Worm (Caenorhabditis elegans) whole organism, L3 larva: ENCODE data around the gene inf-1.

Source experiments
- R02D3.7 ChIP-seq: fragments of 150-350 bp; optimal IDR thresholded peaks from 2 replicates; lab custom pipeline; 2014; ENCODE audit warnings: missing biosample characterization, missing genetic modification characterization
- ZK546.5 ChIP-seq: sonication (generic microtip); optimal IDR thresholded peaks from 2 replicates; lab custom pipeline; 2017; ENCODE audit warnings: missing biosample characterization, missing genetic modification characterization
- aly-2 ChIP-seq: fragments of 150-350 bp; optimal IDR thresholded peaks from 2 replicates; lab custom pipeline; 2014; ENCODE audit warnings: missing biosample characterization, missing genetic modification characterization
- ceh-16 ChIP-seq: sonication (generic microtip); optimal IDR thresholded peaks from 2 replicates; lab custom pipeline; 2017; ENCODE audit warnings: missing biosample characterization, missing genetic modification characterization
- ceh-28 ChIP-seq: fragments of 150-350 bp; optimal IDR thresholded peaks from 2 replicates; lab custom pipeline; 2014; ENCODE audit warnings: missing biosample characterization, missing genetic modification reagents, missing genetic modification characterization
- ceh-82 ChIP-seq: fragments of 150-350 bp; optimal IDR thresholded peaks from 2 replicates; lab custom pipeline; 2014; ENCODE audit warnings: missing biosample characterization, missing genetic modification characterization
- daf-12 ChIP-seq: fragments of 150-350 bp; optimal IDR thresholded peaks from 2 replicates; lab custom pipeline; 2014; ENCODE audit warnings: missing biosample characterization, missing genetic modification reagents, missing genetic modification characterization
- egl-27 ChIP-seq: sonication (generic microtip); optimal IDR thresholded peaks from 4 replicates; lab custom pipeline; 2017; ENCODE audit warnings: missing biosample characterization, missing genetic modification reagents, missing genetic modification characterization
- egl-5 ChIP-seq: fragments of 150-350 bp; optimal IDR thresholded peaks from 2 replicates; lab custom pipeline; 2017; ENCODE audit warnings: missing biosample characterization, missing genetic modification reagents, missing genetic modification characterization, inconsistent platforms
- elt-1 ChIP-seq: fragments of 150-350 bp; optimal IDR thresholded peaks from 2 replicates; lab custom pipeline; 2014; ENCODE audit warnings: missing biosample characterization, missing genetic modification characterization
- elt-2 ChIP-seq: sonication (generic microtip); optimal IDR thresholded peaks from 2 replicates; lab custom pipeline; 2016; ENCODE audit warnings: missing genetic modification reagents, mild to moderate bottlenecking, missing genetic modification characterization, missing compliant biosample characterization
- elt-3 ChIP-seq, 3 experiments: fragments of 150-350 bp in 1 of 3; sonication (generic microtip) in 2 of 3; optimal IDR thresholded peaks; 2 replicates in 2 of 3; 4 replicates in 1 of 3; lab custom pipeline; 2014 to 2017; ENCODE audit warnings: missing biosample characterization in 3 of 3, missing genetic modification characterization in 3 of 3
- fkh-10 ChIP-seq: sonication (generic microtip); optimal IDR thresholded peaks from 2 replicates; lab custom pipeline; 2017; ENCODE audit warnings: missing biosample characterization, missing genetic modification reagents, missing genetic modification characterization
- fkh-2 ChIP-seq: fragments of 150-350 bp; optimal IDR thresholded peaks from 2 replicates; lab custom pipeline; 2014; ENCODE audit warnings: missing biosample characterization, missing genetic modification reagents, missing genetic modification characterization
- hmg-11 ChIP-seq: sonication (generic microtip); optimal IDR thresholded peaks from 2 replicates; lab custom pipeline; 2016; ENCODE audit warnings: missing genetic modification characterization, missing compliant biosample characterization
- jun-1 ChIP-seq: fragments of 150-350 bp; optimal IDR thresholded peaks from 2 replicates; lab custom pipeline; 2014; ENCODE audit warnings: missing biosample characterization, missing genetic modification reagents, missing genetic modification characterization
- lin-39 ChIP-seq: fragments of 150-350 bp; optimal IDR thresholded peaks from 2 replicates; lab custom pipeline; 2018; ENCODE audit warnings: missing biosample characterization, missing genetic modification reagents, missing genetic modification characterization
- lsy-12 ChIP-seq: sonication (generic microtip); optimal IDR thresholded peaks from 2 replicates; lab custom pipeline; 2016; ENCODE audit warnings: mild to moderate bottlenecking, missing genetic modification characterization, missing compliant biosample characterization
- mdl-1 ChIP-seq: fragments of 150-350 bp; optimal IDR thresholded peaks from 2 replicates; lab custom pipeline; 2014; ENCODE audit warnings: missing biosample characterization, missing genetic modification characterization
- mml-1 ChIP-seq: fragments of 150-350 bp; sonication (generic microtip); optimal IDR thresholded peaks from 3 replicates; lab custom pipeline; 2014; ENCODE audit warnings: missing biosample characterization, missing genetic modification characterization
- nfya-1 ChIP-seq: sonication (generic microtip); optimal IDR thresholded peaks from 2 replicates; lab custom pipeline; 2017; ENCODE audit warnings: missing genetic modification characterization, mild to moderate bottlenecking, missing compliant biosample characterization, antibody characterized with exemption, moderate library complexity; ENCODE audit not compliant: insufficient read depth
- nhr-11 ChIP-seq: fragments of 150-350 bp; optimal IDR thresholded peaks from 2 replicates; lab custom pipeline; 2014; ENCODE audit warnings: missing biosample characterization, missing genetic modification characterization
- nhr-12 ChIP-seq: fragments of 150-350 bp; optimal IDR thresholded peaks from 2 replicates; lab custom pipeline; 2014; ENCODE audit warnings: missing biosample characterization, missing genetic modification characterization
- nhr-23 ChIP-seq: fragments of 150-350 bp; optimal IDR thresholded peaks from 2 replicates; lab custom pipeline; 2014; ENCODE audit warnings: missing biosample characterization, missing genetic modification reagents, missing genetic modification characterization
- nhr-25 ChIP-seq: sonication (generic microtip); optimal IDR thresholded peaks from 2 replicates; lab custom pipeline; 2017; ENCODE audit warnings: missing biosample characterization, missing genetic modification characterization
- nhr-43 ChIP-seq: sonication (generic microtip); optimal IDR thresholded peaks from 2 replicates; lab custom pipeline; 2016; ENCODE audit warnings: mild to moderate bottlenecking, missing genetic modification characterization, missing compliant biosample characterization; ENCODE audit not compliant: poor library complexity, severe bottlenecking
- nhr-67 ChIP-seq: fragments of 150-350 bp; optimal IDR thresholded peaks from 2 replicates; lab custom pipeline; 2014; ENCODE audit warnings: missing biosample characterization, missing genetic modification characterization
- nhr-77 ChIP-seq: fragments of 150-350 bp; optimal IDR thresholded peaks from 2 replicates; lab custom pipeline; 2014; ENCODE audit warnings: missing biosample characterization, missing genetic modification characterization
- pha-4 ChIP-seq: fragments of 150-350 bp; optimal IDR thresholded peaks from 2 replicates; lab custom pipeline; 2014; ENCODE audit warnings: missing biosample characterization, missing genetic modification reagents, missing genetic modification characterization
- pqm-1 ChIP-seq: fragments of 150-350 bp; optimal IDR thresholded peaks from 2 replicates; lab custom pipeline; 2017; ENCODE audit warnings: missing biosample characterization, missing genetic modification characterization, inconsistent platforms
- sea-2 ChIP-seq: fragments of 150-350 bp; sonication (generic microtip); optimal IDR thresholded peaks from 4 replicates; lab custom pipeline; 2014; ENCODE audit warnings: missing biosample characterization, missing genetic modification reagents, missing genetic modification characterization
- snpc-4 ChIP-seq: fragments of 150-350 bp; optimal IDR thresholded peaks from 2 replicates; lab custom pipeline; 2014; ENCODE audit warnings: missing biosample characterization, missing genetic modification characterization
- tbx-2 ChIP-seq: sonication (generic microtip); optimal IDR thresholded peaks from 2 replicates; lab custom pipeline; 2016; ENCODE audit warnings: mild to moderate bottlenecking, missing genetic modification characterization, missing compliant biosample characterization
- unc-39 ChIP-seq: sonication (generic microtip); optimal IDR thresholded peaks from 4 replicates; lab custom pipeline; 2017; ENCODE audit warnings: missing biosample characterization, missing genetic modification characterization
- zag-1 ChIP-seq: fragments of 150-350 bp; optimal IDR thresholded peaks from 2 replicates; lab custom pipeline; 2014; ENCODE audit warnings: missing biosample characterization, missing genetic modification characterization
- ztf-11 ChIP-seq: fragments of 150-350 bp; optimal IDR thresholded peaks from 2 replicates; lab custom pipeline; 2014; ENCODE audit warnings: missing biosample characterization, missing genetic modification characterization

inf-1 gene

DNA sequence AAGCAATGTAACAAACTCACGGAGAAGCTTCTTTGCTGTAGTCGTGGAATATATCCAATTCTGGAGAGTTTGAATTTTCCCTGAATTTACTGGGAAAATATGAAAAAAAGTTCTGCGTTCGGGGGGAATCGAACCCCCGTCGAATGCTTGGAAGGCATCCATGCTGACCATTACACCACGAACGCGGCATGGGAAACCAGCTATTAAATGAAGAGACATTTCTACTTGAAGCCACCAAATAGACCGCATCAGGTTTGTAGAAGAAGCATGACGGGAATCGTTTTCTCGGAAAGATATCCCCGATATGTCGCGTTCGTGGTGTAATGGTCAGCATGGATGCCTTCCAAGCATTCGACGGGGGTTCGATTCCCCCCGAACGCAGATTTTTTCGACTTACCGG, 41.4 kb upstream of the inf-1 start:
- TF ChIP-seq unc-39 (tag; lab: Kevin White, UChicago), result no peak
- peak; percentile 66 for TF ChIP-seq lsy-12
- peak; percentile 4 for TF ChIP-seq pqm-1 (tag; lab: Kevin White, UChicago)
- no peak for TF ChIP-seq nhr-77 (tag; lab: Kevin White, UChicago)
- TF ChIP-seq ztf-11 (tag; lab: Kevin White, UChicago), result no peak
- peak; percentile 39 for TF ChIP-seq nfya-1 (tag; lab: Kevin White, UChicago)
- TF ChIP-seq sea-2 (GFP tag; lab: Kevin White, UChicago), result no peak
- TF ChIP-seq nhr-23 (tag; lab: Kevin White, UChicago), result peak; percentile 29
- TF ChIP-seq hmg-11 (tag; lab: Kevin White, UChicago), result peak; percentile 37
- TF ChIP-seq elt-2, result peak; percentile 4
- TF ChIP-seq nhr-43 (tag; lab: Kevin White, UChicago), result peak; percentile 75
- TF ChIP-seq pha-4, result peak; percentile 46
- TF ChIP-seq tbx-2 (tag; lab: Kevin White, UChicago), result peak; percentile 28
- peak; percentile 69 for TF ChIP-seq nhr-25 (tag; lab: Kevin White, UChicago)

DNA sequence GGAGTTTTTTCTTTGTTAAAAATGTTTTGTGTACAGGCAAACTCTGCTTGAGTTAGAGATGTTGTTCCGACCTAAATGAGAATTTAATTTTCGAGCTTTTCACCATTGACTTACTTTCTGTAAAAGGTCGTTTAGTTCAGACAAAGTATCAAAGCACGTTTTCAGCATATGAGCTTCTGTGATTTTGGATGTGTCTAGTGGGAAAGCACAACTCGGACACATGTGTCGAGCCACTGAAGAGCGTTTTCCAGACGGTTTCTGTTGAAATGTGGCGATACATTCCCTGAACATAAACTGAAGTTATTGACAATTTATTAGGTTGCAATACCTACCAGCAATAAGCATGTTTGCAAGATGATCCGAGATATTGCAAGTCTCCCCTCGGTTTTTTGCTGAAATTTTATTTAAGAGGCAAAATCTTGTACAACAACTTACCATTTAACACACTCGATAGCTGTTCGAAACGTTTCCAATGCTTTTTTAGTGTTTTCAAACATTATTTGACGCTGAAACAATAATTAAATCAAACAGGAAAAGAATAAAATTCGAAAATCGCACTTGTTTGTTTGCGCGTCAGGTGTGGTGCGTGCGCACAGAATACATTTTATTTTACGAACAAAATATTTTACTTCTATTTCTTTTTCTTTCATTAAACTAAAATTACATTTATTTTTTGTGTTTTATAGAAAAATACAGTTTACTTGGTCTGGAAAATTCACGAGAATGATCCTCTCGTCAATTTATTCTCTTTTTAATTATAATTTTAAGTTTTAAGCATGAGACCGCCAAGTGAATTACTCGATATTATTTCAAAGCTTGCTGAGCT, 40.7 kb upstream of the inf-1 start, which contains the start of the genes brd-1 and K04C2.2:
Gene brd-1, minus strand, starts transcription at position 506 of the 826 bp plus-strand sequence.
Gene K04C2.2, plus strand, starts transcription at position 776 of the 826 bp plus-strand sequence.
- TF ChIP-seq zag-1 (no peak), mdl-1 (no peak), nhr-12 (tag; lab: Kevin White, UChicago) (no peak), nfya-1 (tag; lab: Kevin White, UChicago) (peak; percentile 18), fkh-10 (no peak), ceh-28 (no peak), tbx-2 (tag; lab: Kevin White, UChicago) (no peak), snpc-4 (tag; lab: Kevin White, UChicago) (no peak), lsy-12 (no peak), egl-27 (no peak), nhr-23 (tag; lab: Kevin White, UChicago) (peak; percentile 11), R02D3.7 (tag; lab: Kevin White, UChicago) (no peak), daf-12 (tag; lab: Kevin White, UChicago) (no peak), elt-3 (tag; optimal IDR thresholded peaks at IDR 0.05; lab: Kevin White, UChicago) (no peak), elt-2 (no peak), elt-1 (tag; lab: Kevin White, UChicago) (no peak), nhr-67 (tag; lab: Kevin White, UChicago) (no peak), ceh-82 (tag; lab: Kevin White, UChicago) (no peak), ztf-11 (tag; lab: Kevin White, UChicago) (no peak), nhr-11 (tag; lab: Kevin White, UChicago) (no peak), ceh-16 (tag; lab: Kevin White, UChicago) (no peak), unc-39 (tag; lab: Kevin White, UChicago) (no peak), pqm-1 (tag; lab: Kevin White, UChicago) (no peak), aly-2 (no peak), hmg-11 (tag; lab: Kevin White, UChicago) (peak; percentile 21), nhr-77 (tag; lab: Kevin White, UChicago) (no peak), mml-1 (tag; lab: Kevin White, UChicago) (no peak), jun-1 (tag; lab: Kevin White, UChicago) (no peak), ZK546.5 (tag; lab: Kevin White, UChicago) (no peak), pha-4 (peak; percentile 35), nhr-43 (tag; lab: Kevin White, UChicago) (no peak)

ce11 chrIII:6891560-6891959, 38.4 kb upstream of the inf-1 start, which contains the start of gene K04C2.5:
K04C2.5 (minus strand) TSS chrIII:6891660.
- TF ChIP-seq zag-1 (no peak), snpc-4 (tag; lab: Kevin White, UChicago) (no peak), elt-3 (tag; optimal IDR thresholded peaks at IDR 0.05; lab: Kevin White, UChicago) (no peak), lin-39 (tag; lab: Kevin White, UChicago) (no peak), lsy-12 (no peak), aly-2 (no peak), tbx-2 (tag; lab: Kevin White, UChicago) (no peak), nhr-11 (tag; lab: Kevin White, UChicago) (no peak), R02D3.7 (tag; lab: Kevin White, UChicago) (no peak), ceh-28 (no peak), ztf-11 (tag; lab: Kevin White, UChicago) (no peak), egl-5 (tag; lab: Kevin White, UChicago) (no peak), sea-2 (GFP tag; lab: Kevin White, UChicago) (no peak), fkh-2 (tag; lab: Kevin White, UChicago) (no peak), ZK546.5 (tag; lab: Kevin White, UChicago) (no peak), mml-1 (tag; lab: Kevin White, UChicago) (no peak), nhr-43 (tag; lab: Kevin White, UChicago) (no peak)
